Worm (Caenorhabditis elegans) whole organism, early embryonic: ENCODE results near the gene trm-1.

Experiments
- F13C5.2 ChIP-seq: sonication (generic microtip); optimal IDR thresholded peaks from 2 replicates; lab custom pipeline; 2017; ENCODE audit warnings: mild to moderate bottlenecking, missing genetic modification characterization, inconsistent platforms, missing compliant biosample characterization
- ama-1 ChIP-seq: fragments of 150-350 bp; optimal IDR thresholded peaks from 2 replicates; lab custom pipeline; 2014
- ceh-13 ChIP-seq: fragments of 200-800 bp; sonication (Bioruptor generic); optimal IDR thresholded peaks from 2 replicates; lab custom pipeline; 2018; ENCODE audit warnings: mild to moderate bottlenecking, missing genetic modification characterization, missing compliant biosample characterization
- ets-7 ChIP-seq: sonication (generic microtip); optimal IDR thresholded peaks from 2 replicates; lab custom pipeline; 2016; ENCODE audit warnings: missing genotype, missing genetic modification characterization, missing compliant biosample characterization
- flt-1 ChIP-seq: fragments of 200-800 bp; sonication (Bioruptor generic); IDR thresholded peaks from 2 replicates; pipeline ENCODE4 v1.3.6; 2022; ENCODE audit warnings: missing genetic modification characterization, missing compliant biosample characterization
- hmbx-1 ChIP-seq: sonication (generic microtip); optimal IDR thresholded peaks from 2 replicates; lab custom pipeline; 2016; ENCODE audit warnings: mild to moderate bottlenecking, missing genetic modification characterization, missing compliant biosample characterization
- hmg-4 ChIP-seq: fragments of 200-800 bp; sonication (Bioruptor generic); optimal IDR thresholded peaks from 2 replicates; lab custom pipeline; 2018; ENCODE audit warnings: mild to moderate bottlenecking, missing genetic modification characterization, missing compliant biosample characterization
- hnd-1 ChIP-seq: sonication (generic microtip); optimal IDR thresholded peaks from 2 replicates; lab custom pipeline; 2016; ENCODE audit warnings: missing genetic modification characterization, missing compliant biosample characterization
- pes-1 ChIP-seq: fragments of 200-800 bp; sonication (Bioruptor generic); IDR thresholded peaks from 2 replicates; pipeline ENCODE4 v1.3.6; 2022; ENCODE audit warnings: missing genetic modification reagents, missing genetic modification characterization, missing compliant biosample characterization
- scrt-1 ChIP-seq: fragments of 200-800 bp; sonication (Bioruptor generic); IDR thresholded peaks from 2 replicates; pipeline ENCODE4 v1.3.6; 2022; ENCODE audit warnings: missing genetic modification characterization, missing compliant biosample characterization
- tbx-11 ChIP-seq: fragments of 200-800 bp; sonication (Bioruptor generic); IDR thresholded peaks from 2 replicates; pipeline ENCODE4 v1.3.6; 2022; ENCODE audit warnings: missing genetic modification characterization, missing compliant biosample characterization
- tbx-37 ChIP-seq: fragments of 200-800 bp; sonication (Bioruptor generic); conservative IDR thresholded peaks from 2 replicates; pipeline ENCODE4 v1.3.6; 2022; ENCODE audit warnings: missing genetic modification reagents, missing genetic modification characterization, missing compliant biosample characterization
- tra-4 ChIP-seq: sonication (generic microtip); optimal IDR thresholded peaks from 2 replicates; lab custom pipeline; 2017; ENCODE audit warnings: missing genetic modification characterization, missing compliant biosample characterization

ce11 chrV:14175216-14175615 lies 10.2 kb downstream of the trm-1 start, which contains the start of gene cest-2.2:
- TF ChIP-seq flt-1 (GFP tag; lab: Robert Waterston, UW) (no peak), tra-4 (tag; lab: Kevin White, UChicago) (no peak), ama-1 (lab: Kevin White, UChicago) (no peak), scrt-1 (GFP tag; lab: Robert Waterston, UW) (no peak), hnd-1 (no peak), tbx-37 (GFP tag; lab: Robert Waterston, UW) (no peak), hmg-4 (GFP tag; lab: Kevin White, UChicago) (no peak), pes-1 (no peak), hmbx-1 (tag; lab: Kevin White, UChicago) (no peak), ceh-13 (GFP tag; lab: Kevin White, UChicago) (no peak), F13C5.2 (no peak), ets-7 (tag; lab: Kevin White, UChicago) (no peak), tbx-11 (GFP tag; lab: Robert Waterston, UW) (no peak)
